Worm (Caenorhabditis elegans) whole organism, young adult: ENCODE measurements around the gene F28H7.7.

Source experiments
- B0035.1 ChIP-seq: sonication (generic microtip); optimal IDR thresholded peaks from 2 replicates; lab custom pipeline; 2016; ENCODE audit warnings: missing genetic modification characterization, mild to moderate bottlenecking, missing compliant biosample characterization, missing genotype, missing genetic modification reagents
- B0336.3 ChIP-seq: fragments of 200-800 bp; sonication (Bioruptor generic); IDR thresholded peaks from 2 replicates; pipeline ENCODE4 v1.3.6; 2022; ENCODE audit warnings: missing genetic modification characterization, missing compliant biosample characterization
- C06A6.2 ChIP-seq: fragments of 200-800 bp; sonication (Bioruptor generic); conservative IDR thresholded peaks from 2 replicates; pipeline ENCODE4 v1.3.6; 2022; ENCODE audit warnings: missing genetic modification characterization, missing compliant biosample characterization
- D2030.7 ChIP-seq: fragments of 200-800 bp; sonication (Bioruptor generic); IDR thresholded peaks from 2 replicates; pipeline ENCODE4 v1.3.6; 2022; ENCODE audit warnings: missing genetic modification reagents, missing genetic modification characterization, missing compliant biosample characterization
- F23B12.7 ChIP-seq: sonication (generic microtip); optimal IDR thresholded peaks from 2 replicates; lab custom pipeline; 2017; ENCODE audit warnings: missing genetic modification characterization, mild to moderate bottlenecking, missing compliant biosample characterization, antibody characterized with exemption, moderate library complexity; ENCODE audit not compliant: insufficient read depth
- F57A8.1 ChIP-seq: fragments of 200-800 bp; sonication (Bioruptor generic); optimal IDR thresholded peaks from 2 replicates; lab custom pipeline; 2018; ENCODE audit warnings: mild to moderate bottlenecking, missing genetic modification characterization, moderate library complexity, missing compliant biosample characterization
- K11D2.4 ChIP-seq: fragments of 200-800 bp; sonication (Bioruptor generic); IDR thresholded peaks from 2 replicates; pipeline ENCODE4 v1.3.6; 2022; ENCODE audit warnings: missing genetic modification reagents, missing genetic modification characterization, missing compliant biosample characterization
- Y53F4B.3 ChIP-seq: fragments of 200-800 bp; sonication (Bioruptor generic); IDR thresholded peaks from 2 replicates; pipeline ENCODE4 v1.3.6; 2022; ENCODE audit warnings: missing genetic modification reagents, missing genetic modification characterization, missing compliant biosample characterization
- aptf-3 ChIP-seq: fragments of 200-800 bp; sonication (Bioruptor generic); IDR thresholded peaks from 2 replicates; pipeline ENCODE4 v1.3.6; 2022; ENCODE audit warnings: missing genetic modification characterization, missing compliant biosample characterization
- attf-3 ChIP-seq: fragments of 200-800 bp; sonication (Bioruptor generic); conservative IDR thresholded peaks from 2 replicates; pipeline ENCODE4 v1.3.6; 2022; ENCODE audit warnings: missing genetic modification reagents, missing genetic modification characterization, missing compliant biosample characterization
- attf-6 ChIP-seq: fragments of 200-800 bp; sonication (Bioruptor generic); IDR thresholded peaks from 2 replicates; pipeline ENCODE4 v1.3.6; 2022; ENCODE audit warnings: missing genetic modification reagents, missing genetic modification characterization, missing compliant biosample characterization
- cebp-1 ChIP-seq, 2 experiments: fragments of 200-800 bp in 1 of 2; sonication (Bioruptor generic) in 1 of 2; sonication (generic microtip) in 1 of 2; IDR thresholded peaks in 1 of 2; optimal IDR thresholded peaks in 1 of 2; 2 replicates each; pipeline versions ENCODE4 v1.3.6 to Lab custom; 2017 to 2022; ENCODE audit warnings: missing compliant biosample characterization in 2 of 2, missing genetic modification characterization in 2 of 2, mild to moderate bottlenecking in 1 of 2, missing genetic modification reagents in 1 of 2, moderate library complexity in 1 of 2
- ceh-100 ChIP-seq: fragments of 200-800 bp; sonication (Bioruptor generic); IDR thresholded peaks from 2 replicates; pipeline ENCODE4 v1.3.6; 2022; ENCODE audit warnings: missing genetic modification reagents, missing genetic modification characterization, missing compliant biosample characterization
- ceh-58 ChIP-seq: fragments of 200-800 bp; sonication (Bioruptor generic); IDR thresholded peaks from 2 replicates; pipeline ENCODE4 v1.3.6; 2022; ENCODE audit warnings: missing genetic modification characterization, missing compliant biosample characterization
- ceh-91 ChIP-seq: fragments of 200-800 bp; sonication (Bioruptor generic); IDR thresholded peaks from 2 replicates; pipeline ENCODE4 v1.3.6; 2022; ENCODE audit warnings: missing genetic modification reagents, missing genetic modification characterization, missing compliant biosample characterization
- chd-7 ChIP-seq: sonication (generic microtip); optimal IDR thresholded peaks from 2 replicates; lab custom pipeline; 2016; ENCODE audit warnings: mild to moderate bottlenecking, missing genetic modification characterization, moderate library complexity, missing compliant biosample characterization
- dpff-1 ChIP-seq: sonication (generic microtip); optimal IDR thresholded peaks from 2 replicates; lab custom pipeline; 2017; ENCODE audit warnings: mild to moderate bottlenecking, missing genetic modification characterization, missing compliant biosample characterization
- dpl-1 ChIP-seq: fragments of 150-350 bp; optimal IDR thresholded peaks from 2 replicates; lab custom pipeline; 2014; ENCODE audit warnings: missing biosample characterization, missing genetic modification reagents, missing genetic modification characterization
- efl-1 ChIP-seq: fragments of 150-350 bp; optimal IDR thresholded peaks from 2 replicates; lab custom pipeline; 2014; ENCODE audit warnings: missing biosample characterization, missing genetic modification reagents, missing genetic modification characterization
- egl-44 ChIP-seq: fragments of 200-800 bp; sonication (Bioruptor generic); IDR thresholded peaks from 2 replicates; pipeline ENCODE4 v1.3.6; 2022; ENCODE audit warnings: missing genetic modification reagents, missing genetic modification characterization, missing compliant biosample characterization
- egrh-3 ChIP-seq: fragments of 200-800 bp; sonication (Bioruptor generic); IDR thresholded peaks from 2 replicates; pipeline ENCODE4 v1.3.6; 2022; ENCODE audit warnings: missing genetic modification reagents, missing genetic modification characterization, missing compliant biosample characterization
- ets-4 ChIP-seq: fragments of 200-800 bp; sonication (Bioruptor generic); optimal IDR thresholded peaks from 2 replicates; lab custom pipeline; 2018; ENCODE audit warnings: mild to moderate bottlenecking, missing genetic modification characterization, missing compliant biosample characterization
- hmg-1.2 ChIP-seq: fragments of 200-800 bp; sonication (Bioruptor generic); IDR thresholded peaks from 2 replicates; pipeline ENCODE4 v1.3.6; 2022; ENCODE audit warnings: missing genetic modification reagents, missing genetic modification characterization, missing compliant biosample characterization
- hrde-1 ChIP-seq: sonication (generic microtip); optimal IDR thresholded peaks from 2 replicates; lab custom pipeline; 2016; ENCODE audit warnings: missing genetic modification characterization, mild to moderate bottlenecking, missing compliant biosample characterization, moderate library complexity, missing genotype, missing genetic modification reagents, borderline replicate concordance
- lag-1 ChIP-seq: fragments of 200-800 bp; sonication (Bioruptor generic); IDR thresholded peaks from 2 replicates; pipeline ENCODE4 v1.3.6; 2022; ENCODE audit warnings: missing genetic modification reagents, missing genetic modification characterization, missing compliant biosample characterization
- let-607 ChIP-seq, 2 experiments: fragments of 200-800 bp in 1 of 2; sonication (Bioruptor generic) in 1 of 2; sonication (generic microtip) in 1 of 2; optimal IDR thresholded peaks; 2 replicates each; lab custom pipeline; 2016 to 2018; ENCODE audit warnings: mild to moderate bottlenecking in 2 of 2, missing compliant biosample characterization in 2 of 2, missing genetic modification characterization in 2 of 2, moderate library complexity in 2 of 2, missing genotype in 1 of 2
- lin-40 ChIP-seq: sonication (generic microtip); optimal IDR thresholded peaks from 2 replicates; lab custom pipeline; 2016; ENCODE audit warnings: missing genetic modification characterization, mild to moderate bottlenecking, missing compliant biosample characterization, missing genotype, missing genetic modification reagents
- madf-8 ChIP-seq: fragments of 200-800 bp; sonication (Bioruptor generic); conservative IDR thresholded peaks from 2 replicates; pipeline ENCODE4 v1.3.6; 2022; ENCODE audit warnings: missing genetic modification reagents, missing genetic modification characterization, missing compliant biosample characterization
- nfyb-1 ChIP-seq: fragments of 200-800 bp; sonication (Bioruptor generic); IDR thresholded peaks from 2 replicates; pipeline ENCODE4 v1.3.6; 2022; ENCODE audit warnings: missing genetic modification reagents, missing genetic modification characterization, missing compliant biosample characterization
- rec-8 ChIP-seq, 2 experiments: sonication (generic microtip); optimal IDR thresholded peaks; 2 replicates each; lab custom pipeline; 2016; ENCODE audit warnings: mild to moderate bottlenecking in 2 of 2, missing genetic modification characterization in 2 of 2, missing genetic modification reagents in 2 of 2, missing genotype in 2 of 2, missing biosample characterization in 1 of 2, missing compliant biosample characterization in 1 of 2, moderate library complexity in 1 of 2
- sea-2 ChIP-seq: fragments of 200-800 bp; sonication (Bioruptor generic); IDR thresholded peaks from 2 replicates; pipeline ENCODE4 v1.3.6; 2022; ENCODE audit warnings: missing genetic modification characterization, missing compliant biosample characterization
- somi-1 ChIP-seq: fragments of 200-800 bp; sonication (Bioruptor generic); optimal IDR thresholded peaks from 2 replicates; lab custom pipeline; 2018; ENCODE audit warnings: mild to moderate bottlenecking, missing genetic modification characterization, missing compliant biosample characterization
- tbx-9 ChIP-seq: sonication (generic microtip); optimal IDR thresholded peaks from 2 replicates; lab custom pipeline; 2016; ENCODE audit warnings: borderline replicate concordance, missing genetic modification characterization, inconsistent platforms, missing compliant biosample characterization
- tlf-1 ChIP-seq: fragments of 200-800 bp; sonication (Bioruptor generic); optimal IDR thresholded peaks from 2 replicates; lab custom pipeline; 2018; ENCODE audit warnings: mild to moderate bottlenecking, missing genetic modification characterization, missing compliant biosample characterization
- unc-130 ChIP-seq: sonication (generic microtip); optimal IDR thresholded peaks from 2 replicates; lab custom pipeline; 2016; ENCODE audit warnings: missing genetic modification reagents, missing genetic modification characterization, missing compliant biosample characterization
- zfh-2 ChIP-seq: fragments of 200-800 bp; sonication (Bioruptor generic); conservative IDR thresholded peaks from 2 replicates; pipeline ENCODE4 v1.3.6; 2022; ENCODE audit warnings: missing genetic modification reagents, missing genetic modification characterization, missing compliant biosample characterization
- ztf-26 ChIP-seq: sonication (generic microtip); optimal IDR thresholded peaks from 2 replicates; lab custom pipeline; 2017; ENCODE audit warnings: missing genetic modification characterization, missing compliant biosample characterization
- ztf-28 ChIP-seq: fragments of 200-800 bp; sonication (Bioruptor generic); IDR thresholded peaks from 2 replicates; pipeline ENCODE4 v1.3.6; 2022; ENCODE audit warnings: missing genetic modification reagents, missing genetic modification characterization, missing compliant biosample characterization

F28H7.7 gene

DNA sequence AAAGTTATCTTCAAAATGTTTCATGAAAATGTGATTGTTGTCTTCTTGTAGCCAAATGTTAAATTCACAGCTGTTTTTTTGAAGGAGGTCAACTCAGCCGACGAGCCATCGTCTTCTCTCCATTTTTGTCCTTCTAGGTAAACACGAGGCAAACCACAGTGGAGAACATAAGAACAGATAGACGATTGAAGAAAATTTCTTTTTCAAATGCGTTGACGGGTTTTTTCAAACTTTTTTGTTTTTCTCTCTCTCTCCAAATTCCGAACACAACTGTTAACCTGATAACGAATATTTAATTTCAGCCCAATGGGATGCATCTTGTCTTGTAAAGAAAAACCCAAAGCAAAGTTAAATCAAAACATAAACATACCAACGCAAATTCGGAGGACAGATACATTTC, 41.5 kb upstream of the F28H7.7 start, which contains the start of gene D1054.19:
Gene D1054.19, plus strand, starts transcription at position 301 of the 400 bp plus-strand sequence.
- no peak for TF ChIP-seq lag-1 (GFP tag; lab: Robert Waterston, UW)
- TF ChIP-seq ztf-28 (GFP tag; lab: Robert Waterston, UW) = no peak
- TF ChIP-seq ets-4 = no peak
- no peak for TF ChIP-seq nfyb-1 (GFP tag; lab: Robert Waterston, UW)
- no peak for TF ChIP-seq dpff-1 (tag; lab: Kevin White, UChicago)
- no peak for TF ChIP-seq C06A6.2 (GFP tag; lab: Robert Waterston, UW)
- TF ChIP-seq ceh-100 = no peak
- TF ChIP-seq sea-2 (GFP tag; lab: Robert Waterston, UW) = no peak
- TF ChIP-seq somi-1 (GFP tag; lab: Kevin White, UChicago) = no peak
- TF ChIP-seq B0035.1 (tag; lab: Kevin White, UChicago) = no peak
- TF ChIP-seq B0336.3 (GFP tag; lab: Robert Waterston, UW) = no peak
- TF ChIP-seq, all 124 proteins: peak for 0

DNA sequence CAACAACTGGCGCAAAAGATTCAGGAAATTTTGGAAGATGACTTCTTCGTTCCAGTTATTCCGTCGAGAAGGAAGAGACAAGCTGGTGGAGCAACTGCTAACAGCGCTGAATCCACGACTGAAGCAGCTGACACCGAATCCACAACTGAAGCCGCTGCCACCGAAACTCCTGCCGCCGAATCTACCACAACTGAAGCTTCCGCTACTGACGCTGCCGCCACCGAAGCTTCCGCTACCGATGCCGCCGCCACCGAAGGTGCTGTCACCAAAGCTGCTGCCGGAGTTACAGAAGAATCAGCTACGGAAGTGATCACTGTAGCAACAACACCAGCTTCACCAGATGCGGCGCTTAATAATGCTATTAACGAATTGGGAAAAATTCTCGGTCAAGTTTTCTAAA, 40.5 kb upstream of the F28H7.7 start:
- TF ChIP-seq egrh-3 (peak; percentile 56; the same call in 1 of the 2 replicates), let-607 (tag; optimal IDR thresholded peaks at IDR 0.05; lab: Kevin White, UChicago) (no peak), chd-7 (no peak), ceh-58 (GFP tag; lab: Robert Waterston, UW) (0 out of 2 replicates have a peak, but pooled peaks have one; percentile 61), madf-8 (no peak), tbx-9 (tag; lab: Kevin White, UChicago) (no peak), cebp-1 (GFP tag; IDR thresholded peaks at IDR 0.05; lab: Robert Waterston, UW) (no peak), cebp-1 (tag; optimal IDR thresholded peaks at IDR 0.05; lab: Kevin White, UChicago) (no peak), efl-1 (GFP tag; lab: Kevin White, UChicago) (no peak), zfh-2 (GFP tag; lab: Robert Waterston, UW) (no peak; the same call in none of the 2 replicates), D2030.7 (no peak), rec-8 (tag; optimal IDR thresholded peaks at IDR 0.05; lab: Kevin White, UChicago) (no peak), attf-3 (GFP tag; lab: Robert Waterston, UW) (0 out of 2 replicates have a peak, but pooled peaks have one; percentile 31), ztf-26 (tag; lab: Kevin White, UChicago) (no peak), attf-6 (no peak), tlf-1 (GFP tag; lab: Kevin White, UChicago) (no peak), F57A8.1 (GFP tag; lab: Kevin White, UChicago) (no peak), aptf-3 (GFP tag; lab: Robert Waterston, UW) (no peak), hrde-1 (tag; lab: Kevin White, UChicago) (no peak), K11D2.4 (GFP tag; lab: Robert Waterston, UW) (no peak), egl-44 (GFP tag; lab: Robert Waterston, UW) (no peak), dpl-1 (GFP tag; lab: Kevin White, UChicago) (no peak), ceh-91 (GFP tag; lab: Robert Waterston, UW) (no peak), unc-130 (GFP tag; lab: Kevin White, UChicago) (no peak), lin-40 (tag; lab: Kevin White, UChicago) (no peak), hmg-1.2 (GFP tag; lab: Robert Waterston, UW) (no peak), Y53F4B.3 (GFP tag; lab: Robert Waterston, UW) (no peak), F23B12.7 (tag; lab: Kevin White, UChicago) (no peak)
- TF ChIP-seq, all 124 proteins: peak for 3
